Fruit fly (Drosophila melanogaster): ENCODE measurements around the gene Hex-A.

Hex-A gene

dm6 chrX:9578696-9579509 is 6.6 kb upstream of the Hex-A start (continued):
- TF ChIP-seq Doc3 (GFP tag; IDR thresholded peaks at IDR 0.05; ENCODE audit: partially characterized antibody) (no peak), CG13123 (GFP tag; optimal IDR thresholded peaks at IDR 0.05) (peak; percentile 98), usp (GFP tag; optimal IDR thresholded peaks at IDR 0.05) (no peak), Antp (GFP tag; optimal IDR thresholded peaks at IDR 0.05) (peak; percentile 98), cad (GFP tag; optimal IDR thresholded peaks at IDR 0.05) (no peak), CG15601 (tag; optimal IDR thresholded peaks at IDR 0.05) (peak; percentile 98), E2f1 (GFP tag; IDR thresholded peaks at IDR 0.05) (peak; percentile 98), lilli (GFP tag; optimal IDR thresholded peaks at IDR 0.05) (peak; percentile 99), Neu2 (GFP tag; optimal IDR thresholded peaks at IDR 0.05; ENCODE audit: borderline replicate concordance) (peak; percentile 94), ro (GFP tag; IDR thresholded peaks at IDR 0.05) (peak; percentile 98), Eip74EF (GFP tag; optimal IDR thresholded peaks at IDR 0.05) (peak in 1 of 2 experiments; percentile 95), CG9609 (GFP tag; optimal IDR thresholded peaks at IDR 0.05) (peak; percentile 98), Hr78 (GFP tag; optimal IDR thresholded peaks at IDR 0.05) (peak in 1 of 2 experiments; percentile 91), CG2678 (tag; optimal IDR thresholded peaks at IDR 0.05) (peak; percentile 98), CG30403 (GFP tag; optimal IDR thresholded peaks at IDR 0.05) (peak; percentile 98), CG7556 (GFP tag; optimal IDR thresholded peaks at IDR 0.05) (peak; percentile 97), cas (GFP tag; IDR thresholded peaks at IDR 0.05) (peak; percentile 95), CG31441 (GFP tag; IDR thresholded peaks at IDR 0.05) (peak; percentile 95), CG12391 (tag; optimal IDR thresholded peaks at IDR 0.05) (peak; percentile 98), caup (GFP tag; optimal IDR thresholded peaks at IDR 0.05; ENCODE audit: severe bottlenecking) (peak; percentile 96), YL-1 (GFP tag; optimal IDR thresholded peaks at IDR 0.05) (peak; percentile 72), da (GFP tag; optimal IDR thresholded peaks at IDR 0.05) (peak; percentile 97), CG2120 (GFP tag; optimal IDR thresholded peaks at IDR 0.05) (peak; percentile 99), CG11560 (tag; IDR thresholded peaks at IDR 0.05) (peak; percentile 92), Trl (optimal IDR thresholded peaks at IDR 0.05) (peak; percentile 11 to 32), Trl (GFP tag; optimal IDR thresholded peaks at IDR 0.05) (peak; percentile 99), CG15514 (GFP tag; optimal IDR thresholded peaks at IDR 0.05) (peak; percentile 89), CG33213 (GFP tag; optimal IDR thresholded peaks at IDR 0.05) (peak; percentile 98), so (GFP tag; IDR thresholded peaks at IDR 0.05) (peak; percentile 98), Stat92E (GFP tag; optimal IDR thresholded peaks at IDR 0.05) (peak in 2 of 3 experiments; percentile 21 to 94), CG6654 (GFP tag; optimal IDR thresholded peaks at IDR 0.05) (peak; percentile 91), CG1529 (GFP tag; optimal IDR thresholded peaks at IDR 0.05) (peak; percentile 98), CG13424 (tag; optimal IDR thresholded peaks at IDR 0.05) (peak; percentile 97), Drgx (GFP tag; IDR thresholded peaks at IDR 0.05) (peak; percentile 98), dm (GFP tag; optimal IDR thresholded peaks at IDR 0.05) (peak; percentile 98), CG11696 (GFP tag; IDR thresholded peaks at IDR 0.05) (peak; percentile 92), CG14014 (GFP tag; IDR thresholded peaks at IDR 0.05) (peak; percentile 98), sug (tag; optimal IDR thresholded peaks at IDR 0.05) (peak; percentile 77), Doc2 (GFP tag; IDR thresholded peaks at IDR 0.05) (peak; percentile 89), CG11398 (GFP tag; optimal IDR thresholded peaks at IDR 0.05) (peak; percentile 97), CG3995 (GFP tag; optimal IDR thresholded peaks at IDR 0.05) (peak; percentile 76), CG2116 (GFP tag; optimal IDR thresholded peaks at IDR 0.05) (peak; percentile 80), CG11247 (GFP tag; IDR thresholded peaks at IDR 0.05) (peak; percentile 99), tna (GFP tag; IDR thresholded peaks at IDR 0.05; ENCODE audit: partially characterized antibody) (no peak), her (GFP tag; optimal IDR thresholded peaks at IDR 0.05) (peak; percentile 96), CG17829 (tag; optimal IDR thresholded peaks at IDR 0.05) (peak; percentile 98), bcd (GFP tag; optimal IDR thresholded peaks at IDR 0.05) (peak; percentile 98), wor (GFP tag; IDR thresholded peaks at IDR 0.05) (peak; percentile 98), gfzf (GFP tag; optimal IDR thresholded peaks at IDR 0.05) (peak; percentile 33)

Measured in whole organism, embryonic.